Fruit fly (Drosophila melanogaster) whole organism, pupa: ENCODE results near the gene CG1924.
A peak's percentile ranks its signal among the peaks of the same experiment; 100 is the strongest.

Source experiments
- CG12605 ChIP-seq: fragments of 200-800 bp; sonication (Bioruptor generic); IDR thresholded peaks from 2 replicates; pipeline ENCODE4 v1.3.6; 2022; ENCODE audit warnings: missing biosample characterization, missing genetic modification characterization
- CG13204 ChIP-seq: fragments of 200-800 bp; sonication (Bioruptor generic); optimal IDR thresholded peaks from 2 replicates; lab custom pipeline; 2018; ENCODE audit warnings: missing biosample characterization, mild to moderate bottlenecking, missing genetic modification characterization, moderate library complexity
- CG34367 ChIP-seq: fragments of 200-800 bp; sonication (Bioruptor generic); optimal IDR thresholded peaks from 2 replicates; lab custom pipeline; 2018; ENCODE audit warnings: missing biosample characterization, mild to moderate bottlenecking, missing genetic modification characterization
- CG4496 ChIP-seq: fragments of 200-800 bp; sonication (Bioruptor generic); IDR thresholded peaks from 3 replicates; pipeline ENCODE4 v1.3.6; 2022; ENCODE audit warnings: missing biosample characterization, missing genetic modification characterization
- D1 ChIP-seq: fragments of 200-800 bp; sonication (Bioruptor generic); optimal IDR thresholded peaks from 2 replicates; lab custom pipeline; 2018; ENCODE audit warnings: missing biosample characterization, mild to moderate bottlenecking, missing genetic modification characterization, moderate library complexity
- EcR ChIP-seq: fragments of 200-800 bp; sonication (Bioruptor generic); optimal IDR thresholded peaks from 3 replicates; lab custom pipeline; 2019; ENCODE audit warnings: missing biosample characterization, missing genetic modification characterization, mild to moderate bottlenecking, moderate library complexity, missing genetic modification reagents
- Ets98B ChIP-seq: fragments of 200-800 bp; sonication (Bioruptor generic); IDR thresholded peaks from 2 replicates; pipeline ENCODE4 v1.3.6; 2022; ENCODE audit warnings: missing biosample characterization, missing genetic modification characterization
- Pif1A ChIP-seq: fragments of 200-800 bp; sonication (Bioruptor generic); optimal IDR thresholded peaks from 3 replicates; lab custom pipeline; 2016; ENCODE audit warnings: missing biosample characterization, missing genetic modification characterization
- fd96Ca ChIP-seq: fragments of 200-800 bp; sonication (Bioruptor generic); IDR thresholded peaks from 3 replicates; pipeline ENCODE4 v1.3.6; 2022; ENCODE audit warnings: missing biosample characterization, missing genetic modification characterization

DNA sequence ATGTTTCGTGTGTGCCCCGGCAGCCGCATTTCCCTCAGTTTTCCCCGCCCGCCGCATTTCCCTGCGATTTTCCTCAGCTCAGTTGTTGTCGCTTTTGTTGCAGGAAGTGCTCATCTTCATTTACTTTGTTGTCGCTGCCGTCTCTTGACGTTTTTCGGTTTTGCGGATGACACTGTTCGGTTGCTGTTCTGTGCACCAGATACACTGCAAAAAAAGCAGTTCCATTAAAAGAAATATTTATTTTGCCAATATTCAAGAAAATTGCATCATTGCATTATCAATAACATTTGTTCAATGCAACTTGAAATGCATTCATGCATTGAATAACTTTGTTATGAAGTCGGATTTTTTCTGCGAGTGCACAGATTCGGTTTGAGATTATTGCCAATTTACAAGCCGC is 39.1 kb upstream of the CG1924 start:
- TF ChIP-seq CG4496 (GFP tag; lab: Robert Waterston, UW) (peak; percentile 94), CG34367 (tag; lab: Kevin White, UChicago) (peak; percentile 66), Pif1A (GFP tag; lab: Kevin White, UChicago) (peak; percentile 60), CG13204 (GFP tag; lab: Kevin White, UChicago) (peak; percentile 15), EcR (GFP tag; lab: Kevin White, UChicago) (no peak), Ets98B (GFP tag; lab: Robert Waterston, UW) (peak; percentile 91), CG12605 (GFP tag; lab: Robert Waterston, UW) (peak; percentile 69), fd96Ca (peak; percentile 94), D1 (tag; lab: Kevin White, UChicago) (peak; percentile 38)
